Worm (Caenorhabditis elegans) whole organism, L1 larva: ENCODE data around the gene R05F9.11.

Source experiments
- C04F5.9 ChIP-seq: sonication (generic microtip); optimal IDR thresholded peaks from 2 replicates; lab custom pipeline; 2016; ENCODE audit warnings: missing genetic modification characterization, missing compliant biosample characterization
- C16A3.4 ChIP-seq: fragments of 150-350 bp; optimal IDR thresholded peaks from 2 replicates; lab custom pipeline; 2014; ENCODE audit warnings: missing biosample characterization, missing genetic modification characterization
- C34B4.2 ChIP-seq: sonication (generic microtip); optimal IDR thresholded peaks from 2 replicates; lab custom pipeline; 2017; ENCODE audit warnings: mild to moderate bottlenecking, missing genetic modification characterization, missing compliant biosample characterization
- aly-2 ChIP-seq: fragments of 150-350 bp; optimal IDR thresholded peaks from 2 replicates; lab custom pipeline; 2014; ENCODE audit warnings: missing biosample characterization, missing genetic modification characterization
- ama-1 ChIP-seq: fragments of 150-350 bp; optimal IDR thresholded peaks from 2 replicates; lab custom pipeline; 2014
- blmp-1 ChIP-seq: fragments of 150-350 bp; optimal IDR thresholded peaks from 2 replicates; lab custom pipeline; 2014; ENCODE audit warnings: missing biosample characterization, missing genetic modification characterization
- ceh-63 ChIP-seq: fragments of 200-800 bp; sonication (Bioruptor generic); optimal IDR thresholded peaks from 2 replicates; lab custom pipeline; 2018; ENCODE audit warnings: mild to moderate bottlenecking, missing genetic modification characterization, missing compliant biosample characterization
- ceh-8 ChIP-seq: fragments of 200-800 bp; sonication (Bioruptor generic); optimal IDR thresholded peaks from 2 replicates; lab custom pipeline; 2018; ENCODE audit warnings: mild to moderate bottlenecking, missing genetic modification characterization, moderate library complexity, missing compliant biosample characterization
- dsc-1 ChIP-seq: sonication (generic microtip); optimal IDR thresholded peaks from 2 replicates; lab custom pipeline; 2016; ENCODE audit warnings: mild to moderate bottlenecking, missing genetic modification characterization, missing compliant biosample characterization
- efl-3 ChIP-seq: fragments of 200-800 bp; sonication (Bioruptor generic); optimal IDR thresholded peaks from 2 replicates; lab custom pipeline; 2018; ENCODE audit warnings: mild to moderate bottlenecking, missing genetic modification characterization, missing compliant biosample characterization
- elt-2 ChIP-seq: sonication (generic microtip); optimal IDR thresholded peaks from 2 replicates; lab custom pipeline; 2016; ENCODE audit warnings: missing genetic modification characterization, mild to moderate bottlenecking, inconsistent platforms, missing compliant biosample characterization, missing genetic modification reagents
- elt-3 ChIP-seq, 6 experiments: fragments of 150-350 bp in 1 of 6; sonication (generic microtip); optimal IDR thresholded peaks; 2 replicates each; lab custom pipeline; 2017 to 2018; ENCODE audit warnings: missing biosample characterization in 6 of 6, missing genetic modification characterization in 6 of 6, inconsistent platforms in 1 of 6
- ets-5 ChIP-seq: fragments of 200-800 bp; sonication (Bioruptor generic); IDR thresholded peaks from 2 replicates; pipeline ENCODE4 v1.3.6; 2022; ENCODE audit warnings: missing genetic modification characterization, missing compliant biosample characterization
- fkh-10 ChIP-seq: sonication (generic microtip); optimal IDR thresholded peaks from 2 replicates; lab custom pipeline; 2017; ENCODE audit warnings: missing biosample characterization, missing genetic modification reagents, missing genetic modification characterization
- fkh-8 ChIP-seq: sonication (generic microtip); optimal IDR thresholded peaks from 2 replicates; lab custom pipeline; 2016; ENCODE audit warnings: mild to moderate bottlenecking, missing genetic modification characterization, missing compliant biosample characterization
- fos-1 ChIP-seq: fragments of 150-350 bp; optimal IDR thresholded peaks from 2 replicates; lab custom pipeline; 2014; ENCODE audit warnings: missing biosample characterization, missing genetic modification characterization
- irx-1 ChIP-seq: sonication (generic microtip); optimal IDR thresholded peaks from 2 replicates; lab custom pipeline; 2016; ENCODE audit warnings: missing genetic modification characterization, missing compliant biosample characterization
- jun-1 ChIP-seq: fragments of 150-350 bp; optimal IDR thresholded peaks from 2 replicates; lab custom pipeline; 2014; ENCODE audit warnings: missing biosample characterization, missing genetic modification reagents, missing genetic modification characterization
- lin-14 ChIP-seq: fragments of 200-800 bp; sonication (Bioruptor generic); optimal IDR thresholded peaks from 2 replicates; lab custom pipeline; 2018; ENCODE audit warnings: mild to moderate bottlenecking, missing genetic modification characterization, moderate library complexity, missing compliant biosample characterization
- lin-15B ChIP-seq: fragments of 150-350 bp; sonication (generic microtip); optimal IDR thresholded peaks from 3 replicates; lab custom pipeline; 2014; ENCODE audit warnings: missing biosample characterization, missing genetic modification characterization
- lin-35 ChIP-seq, 2 experiments: fragments of 150-350 bp; optimal IDR thresholded peaks; 2 replicates each; lab custom pipeline; 2014; ENCODE audit warnings: missing biosample characterization in 2 of 2, missing genetic modification characterization in 2 of 2, missing genetic modification reagents in 2 of 2
- lin-39 ChIP-seq: fragments of 150-350 bp; optimal IDR thresholded peaks from 2 replicates; lab custom pipeline; 2014; ENCODE audit warnings: missing biosample characterization, missing genetic modification reagents, missing genetic modification characterization
- lir-3 ChIP-seq: sonication (generic microtip); optimal IDR thresholded peaks from 2 replicates; lab custom pipeline; 2016; ENCODE audit warnings: mild to moderate bottlenecking, missing genetic modification characterization, moderate library complexity, missing compliant biosample characterization; ENCODE audit not compliant: poor library complexity
- lsy-2 ChIP-seq, 2 experiments: fragments of 150-350 bp; optimal IDR thresholded peaks; 2 replicates each; lab custom pipeline; 2014; ENCODE audit warnings: missing biosample characterization in 2 of 2, missing genetic modification characterization in 2 of 2
- mef-2 ChIP-seq: fragments of 150-350 bp; optimal IDR thresholded peaks from 2 replicates; lab custom pipeline; 2014; ENCODE audit warnings: missing biosample characterization, missing genetic modification characterization
- mep-1 ChIP-seq: fragments of 150-350 bp; optimal IDR thresholded peaks from 2 replicates; lab custom pipeline; 2014; ENCODE audit warnings: missing biosample characterization, missing genetic modification characterization
- nhr-11 ChIP-seq: fragments of 150-350 bp; optimal IDR thresholded peaks from 2 replicates; lab custom pipeline; 2014; ENCODE audit warnings: missing biosample characterization, missing genetic modification characterization
- nhr-19 ChIP-seq: fragments of 200-800 bp; sonication (Bioruptor generic); conservative IDR thresholded peaks from 2 replicates; pipeline ENCODE4 v1.3.6; 2022; ENCODE audit warnings: missing genetic modification characterization, missing compliant biosample characterization
- nhr-47 ChIP-seq: sonication (generic microtip); optimal IDR thresholded peaks from 2 replicates; lab custom pipeline; 2016; ENCODE audit warnings: mild to moderate bottlenecking, missing genetic modification characterization, moderate library complexity, missing compliant biosample characterization
- nhr-71 ChIP-seq: sonication (generic microtip); optimal IDR thresholded peaks from 2 replicates; lab custom pipeline; 2016; ENCODE audit warnings: mild to moderate bottlenecking, missing genetic modification characterization, moderate library complexity, missing compliant biosample characterization
- nhr-76 ChIP-seq: sonication (generic microtip); optimal IDR thresholded peaks from 2 replicates; lab custom pipeline; 2017; ENCODE audit warnings: missing biosample characterization, missing genetic modification characterization
- nhr-77 ChIP-seq: fragments of 150-350 bp; optimal IDR thresholded peaks from 2 replicates; lab custom pipeline; 2014; ENCODE audit warnings: missing biosample characterization, missing genetic modification characterization
- nhr-85 ChIP-seq: sonication (generic microtip); peaks from one replicate; lab custom pipeline; 2016; ENCODE audit warnings: missing genetic modification characterization, inconsistent platforms, missing compliant biosample characterization
- pqm-1 ChIP-seq: sonication (generic microtip); optimal IDR thresholded peaks from 3 replicates; lab custom pipeline; 2017; ENCODE audit warnings: missing biosample characterization, missing genetic modification characterization
- snu-23 ChIP-seq: sonication (generic microtip); optimal IDR thresholded peaks from 2 replicates; lab custom pipeline; 2016; ENCODE audit warnings: missing genetic modification characterization, missing compliant biosample characterization
- sup-37 ChIP-seq: fragments of 200-800 bp; sonication (Bioruptor generic); optimal IDR thresholded peaks from 2 replicates; lab custom pipeline; 2018; ENCODE audit warnings: mild to moderate bottlenecking, missing genetic modification characterization, missing compliant biosample characterization
- swsn-7 ChIP-seq: sonication (generic microtip); optimal IDR thresholded peaks from 2 replicates; lab custom pipeline; 2016; ENCODE audit warnings: missing genetic modification characterization, missing compliant biosample characterization
- tbx-2 ChIP-seq: sonication (generic microtip); optimal IDR thresholded peaks from 2 replicates; lab custom pipeline; 2016; ENCODE audit warnings: missing genetic modification characterization, missing compliant biosample characterization
- tlp-1 ChIP-seq: fragments of 150-350 bp; optimal IDR thresholded peaks from 2 replicates; lab custom pipeline; 2014; ENCODE audit warnings: missing biosample characterization, missing genetic modification characterization
- unc-130 ChIP-seq: fragments of 150-350 bp; optimal IDR thresholded peaks from 2 replicates; lab custom pipeline; 2017; ENCODE audit warnings: missing biosample characterization, missing genetic modification characterization, inconsistent platforms
- unc-30 ChIP-seq: sonication (generic microtip); optimal IDR thresholded peaks from 2 replicates; lab custom pipeline; 2017; ENCODE audit warnings: missing biosample characterization, missing genetic modification characterization
- xbp-1 ChIP-seq: sonication (generic microtip); optimal IDR thresholded peaks from 2 replicates; lab custom pipeline; 2016; ENCODE audit warnings: missing genetic modification characterization, missing compliant biosample characterization
- zag-1 ChIP-seq: fragments of 150-350 bp; optimal IDR thresholded peaks from 2 replicates; lab custom pipeline; 2014; ENCODE audit warnings: missing biosample characterization, missing genetic modification characterization
- zip-4 ChIP-seq: fragments of 200-800 bp; sonication (Bioruptor generic); optimal IDR thresholded peaks from 2 replicates; lab custom pipeline; 2018; ENCODE audit warnings: mild to moderate bottlenecking, missing genetic modification characterization, moderate library complexity, missing compliant biosample characterization

The R05F9.11 gene

DNA sequence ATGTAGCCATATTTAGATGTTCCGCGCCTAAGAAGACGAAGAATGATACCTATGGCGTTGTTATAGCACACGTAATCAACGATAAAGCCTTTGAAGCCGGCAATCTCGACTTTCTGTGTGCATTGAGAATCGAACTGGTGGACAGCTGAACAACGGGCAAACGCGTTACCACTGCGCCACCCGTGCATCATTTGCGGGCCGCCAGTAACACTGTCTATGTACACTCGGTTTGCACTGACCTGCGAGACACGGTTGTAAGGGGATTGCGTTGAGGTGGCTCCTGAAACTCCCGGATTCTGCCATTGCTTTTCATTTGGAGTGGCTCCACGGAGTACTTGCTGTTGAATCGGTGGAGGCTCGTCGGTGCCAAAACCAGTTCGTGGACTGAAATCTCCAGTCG is 28.4 kb upstream of the R05F9.11 start (continued):
- peak; percentile 39 for TF ChIP-seq swsn-7
- no peak for TF ChIP-seq jun-1 (tag; lab: Kevin White, UChicago)
- peak; percentile 45 for TF ChIP-seq tbx-2 (tag; lab: Kevin White, UChicago)
- peak; percentile 61 for TF ChIP-seq nhr-47 (tag; lab: Kevin White, UChicago)
- peak; percentile 31 for TF ChIP-seq efl-3 (GFP tag; lab: Kevin White, UChicago)
- peak; percentile 72 for TF ChIP-seq C16A3.4
- no peak for TF ChIP-seq irx-1 (tag; lab: Kevin White, UChicago)
- TF ChIP-seq snu-23 (GFP tag; lab: Kevin White, UChicago) = peak; percentile 66
- peak; percentile 36 for TF ChIP-seq lir-3 (tag; lab: Kevin White, UChicago)
- TF ChIP-seq nhr-85 = peak; percentile 63
- TF ChIP-seq xbp-1 = peak; percentile 44
- TF ChIP-seq, all 84 proteins: peak for 28

DNA sequence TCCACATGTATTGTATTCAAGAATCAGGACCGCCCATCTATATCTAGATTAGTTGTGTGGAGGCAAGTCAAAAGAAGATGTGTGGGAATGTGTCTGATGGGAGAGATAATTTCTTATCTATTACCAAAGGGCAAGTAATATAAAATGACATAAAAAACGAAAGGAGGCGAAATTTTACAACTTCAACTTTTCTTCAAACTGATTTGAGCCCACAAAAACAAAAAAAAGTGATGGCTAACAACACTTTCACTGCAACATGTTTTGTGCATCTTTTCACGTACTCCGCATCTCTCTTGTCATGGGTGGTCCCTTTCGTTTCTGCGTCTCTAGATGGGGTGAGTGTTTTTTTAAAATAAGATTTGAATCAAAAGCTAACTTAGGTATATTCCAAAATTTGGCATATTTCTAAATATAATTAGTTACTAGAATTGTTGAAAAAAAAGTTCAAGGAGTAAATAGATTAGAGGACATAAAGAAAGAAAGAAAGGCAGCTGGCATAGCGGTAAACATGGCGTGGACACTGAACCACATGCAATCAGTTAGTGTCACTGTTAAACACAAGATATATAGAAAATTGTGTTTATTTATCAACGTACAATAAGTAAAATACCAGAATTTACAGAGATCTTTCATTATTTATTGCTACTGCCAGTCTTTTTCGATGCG is 27.7 kb upstream of the R05F9.11 start, which contains the start of gene ZK546.19:
Gene ZK546.19 (plus strand): TSS at position 186 of the 666 bp plus-strand sequence.
- TF ChIP-seq lin-35 (GFP tag; optimal IDR thresholded peaks at IDR 0.05; lab: Kevin White, UChicago) (no peak), aly-2 (tag; lab: Kevin White, UChicago) (no peak), elt-2 (tag; lab: Kevin White, UChicago) (peak; percentile 39), nhr-71 (tag; lab: Kevin White, UChicago) (peak; percentile 39), fkh-10 (no peak), fkh-8 (tag; lab: Kevin White, UChicago) (no peak), nhr-85 (peak; percentile 60), nhr-77 (no peak), lin-14 (GFP tag; lab: Kevin White, UChicago) (peak; percentile 69), C16A3.4 (peak; percentile 31), ama-1 (lab: Kevin White, UChicago) (no peak), lsy-2 (tag; optimal IDR thresholded peaks at IDR 0.05; lab: Kevin White, UChicago) (peak in 1 of 2 experiments; percentile 15), dsc-1 (tag; lab: Kevin White, UChicago) (no peak), zag-1 (tag; lab: Kevin White, UChicago) (no peak), unc-30 (no peak), blmp-1 (tag; lab: Kevin White, UChicago) (peak; percentile 49), fos-1 (tag; lab: Kevin White, UChicago) (no peak), elt-3 (tag; optimal IDR thresholded peaks at IDR 0.05; lab: Kevin White, UChicago) (no peak), nhr-19 (no peak), zip-4 (no peak)

DNA sequence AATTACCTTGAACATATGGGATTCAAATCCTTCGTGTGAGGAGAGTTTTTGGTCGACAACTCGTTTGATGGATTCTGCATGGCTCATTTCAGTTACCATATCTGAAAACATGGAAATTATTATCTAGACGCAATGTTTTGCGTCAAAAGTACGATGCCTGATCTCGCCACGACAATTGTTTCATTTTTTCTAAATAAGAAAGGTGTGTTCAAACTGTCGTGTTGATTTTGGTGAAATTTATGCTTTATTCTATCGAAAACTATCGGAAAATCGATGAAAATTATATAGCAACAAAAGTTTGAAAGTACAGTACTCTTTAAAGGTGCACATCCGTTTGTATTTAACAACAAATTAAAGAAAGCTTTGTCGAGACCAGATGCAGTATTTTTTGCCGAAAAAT is 27.0 kb upstream of the R05F9.11 start, which contains the start of gene cblc-1:
Gene cblc-1 (minus strand): TSS at position 101 of the 400 bp plus-strand sequence.
- TF ChIP-seq mep-1 (tag; lab: Kevin White, UChicago) = no peak

DNA sequence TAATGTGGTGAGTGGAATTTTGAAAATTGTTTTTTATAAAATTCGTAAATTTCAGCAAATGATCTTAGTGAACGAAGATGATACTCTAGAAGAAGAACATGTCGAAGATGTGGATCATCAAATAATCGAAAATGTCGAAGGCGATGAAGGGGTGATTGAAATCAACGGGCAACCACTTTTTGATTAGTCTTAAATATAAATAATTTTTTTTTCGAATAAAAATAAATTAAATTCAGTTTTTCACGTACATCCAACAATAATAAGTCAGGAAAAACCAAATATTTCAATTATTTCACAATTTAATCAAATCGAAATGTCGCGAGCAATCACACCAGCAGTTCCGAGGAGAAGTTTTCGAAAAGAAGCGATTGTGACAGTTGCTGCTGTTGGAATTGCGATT is 23.7 kb upstream of the R05F9.11 start, which contains the start of gene ZK546.4:
Gene ZK546.4 (plus strand): TSS at position 301 of the 400 bp plus-strand sequence.
- TF ChIP-seq mef-2 (tag; lab: Kevin White, UChicago) (no peak), nhr-47 (tag; lab: Kevin White, UChicago) (no peak), unc-130 (tag; lab: Kevin White, UChicago) (no peak), tlp-1 (tag; lab: Kevin White, UChicago) (no peak), ets-5 (GFP tag; lab: Robert Waterston, UW) (no peak), C16A3.4 (no peak), sup-37 (GFP tag; lab: Kevin White, UChicago) (no peak), C34B4.2 (tag; lab: Kevin White, UChicago) (no peak), efl-3 (GFP tag; lab: Kevin White, UChicago) (no peak), nhr-76 (no peak), C04F5.9 (tag; lab: Kevin White, UChicago) (no peak), jun-1 (tag; lab: Kevin White, UChicago) (no peak), xbp-1 (no peak), ceh-8 (GFP tag; lab: Kevin White, UChicago) (no peak), pqm-1 (tag; lab: Kevin White, UChicago) (no peak), lin-15B (no peak), ceh-63 (no peak), lin-39 (tag; lab: Kevin White, UChicago) (no peak), nhr-11 (tag; lab: Kevin White, UChicago) (no peak), elt-3 (tag; optimal IDR thresholded peaks at IDR 0.05; lab: Kevin White, UChicago) (no peak)
